Fruit fly (Drosophila melanogaster) whole organism, prepupa: ENCODE results near the gene CG9497.
A peak's percentile ranks its signal among the peaks of the same experiment; 100 is the strongest.

ENCODE experiments used
- CG10631 ChIP-seq: fragments of 200-800 bp; sonication (Bioruptor generic); optimal IDR thresholded peaks from 2 replicates; lab custom pipeline; 2016; ENCODE audit warnings: missing biosample characterization, missing genetic modification characterization
- CG15336 ChIP-seq: fragments of 200-800 bp; sonication (Bioruptor generic); IDR thresholded peaks from 2 replicates; pipeline ENCODE4 v1.3.6; 2022; ENCODE audit warnings: missing biosample characterization, missing genetic modification characterization
- CG1621 ChIP-seq: fragments of 200-800 bp; sonication (Bioruptor generic); optimal IDR thresholded peaks from 3 replicates; lab custom pipeline; 2018; ENCODE audit warnings: missing biosample characterization, mild to moderate bottlenecking, missing genetic modification characterization
- CG16779 ChIP-seq: fragments of 200-800 bp; sonication (Bioruptor generic); optimal IDR thresholded peaks from 3 replicates; lab custom pipeline; 2017; ENCODE audit warnings: missing biosample characterization, mild to moderate bottlenecking, missing genetic modification characterization
- CG31627 ChIP-seq: fragments of 200-800 bp; sonication (Bioruptor generic); optimal IDR thresholded peaks from 3 replicates; lab custom pipeline; 2016; ENCODE audit warnings: missing biosample characterization, missing genetic modification characterization
- CG32006 ChIP-seq: fragments of 200-800 bp; sonication (Bioruptor generic); optimal IDR thresholded peaks from 3 replicates; lab custom pipeline; 2017; ENCODE audit warnings: missing biosample characterization, mild to moderate bottlenecking, missing genetic modification characterization
- CG34406 ChIP-seq: fragments of 200-800 bp; sonication (Bioruptor generic); optimal IDR thresholded peaks from 3 replicates; lab custom pipeline; 2016; ENCODE audit warnings: missing biosample characterization, missing genetic modification characterization
- CG3919 ChIP-seq: fragments of 200-800 bp; sonication (Bioruptor generic); optimal IDR thresholded peaks from 3 replicates; lab custom pipeline; 2016; ENCODE audit warnings: missing biosample characterization, missing genetic modification characterization
- CG4318 ChIP-seq: fragments of 200-800 bp; sonication (Bioruptor generic); optimal IDR thresholded peaks from 3 replicates; lab custom pipeline; 2017; ENCODE audit warnings: missing biosample characterization, mild to moderate bottlenecking, missing genetic modification characterization
- CG6808 ChIP-seq: fragments of 200-800 bp; sonication (Bioruptor generic); optimal IDR thresholded peaks from 3 replicates; lab custom pipeline; 2017; ENCODE audit warnings: missing biosample characterization, missing genetic modification characterization, mild to moderate bottlenecking, moderate library complexity, missing genetic modification reagents
- CG6854 ChIP-seq: fragments of 200-800 bp; sonication (Bioruptor generic); optimal IDR thresholded peaks from 2 replicates; lab custom pipeline; 2017; ENCODE audit warnings: missing biosample characterization, mild to moderate bottlenecking, missing genetic modification characterization
- CG8119 ChIP-seq: fragments of 200-800 bp; sonication (Bioruptor generic); IDR thresholded peaks from 3 replicates; pipeline ENCODE4 v1.3.6; 2022; ENCODE audit warnings: missing biosample characterization, missing genetic modification characterization
- CG8319 ChIP-seq: fragments of 200-800 bp; sonication (Bioruptor generic); optimal IDR thresholded peaks from 3 replicates; lab custom pipeline; 2016; ENCODE audit warnings: missing biosample characterization, missing genetic modification characterization
- CG9139 ChIP-seq: fragments of 200-800 bp; sonication (Bioruptor generic); optimal IDR thresholded peaks from 3 replicates; lab custom pipeline; 2017; ENCODE audit warnings: missing biosample characterization, mild to moderate bottlenecking, missing genetic modification characterization
- Eip78C ChIP-seq: fragments of 200-800 bp; sonication (Bioruptor generic); peaks from one replicate; lab custom pipeline; 2016; ENCODE audit warnings: missing biosample characterization, missing genetic modification characterization
- Ets96B ChIP-seq: fragments of 200-800 bp; optimal IDR thresholded peaks from 2 replicates; lab custom pipeline; 2019; ENCODE audit warnings: missing biosample characterization, mild to moderate bottlenecking, missing genetic modification characterization, moderate library complexity
- Gug ChIP-seq: fragments of 200-800 bp; sonication (Bioruptor generic); IDR thresholded peaks from 2 replicates; pipeline ENCODE4 v1.3.6; 2022; ENCODE audit warnings: missing biosample characterization, missing genetic modification characterization
- Hr4 ChIP-seq: fragments of 200-800 bp; sonication (Bioruptor generic); optimal IDR thresholded peaks from 3 replicates; lab custom pipeline; 2016; ENCODE audit warnings: missing biosample characterization, missing genetic modification characterization
- OdsH ChIP-seq: fragments of 200-800 bp; sonication (Bioruptor generic); optimal IDR thresholded peaks from 3 replicates; lab custom pipeline; 2016; ENCODE audit warnings: missing biosample characterization, missing genetic modification characterization
- Smox ChIP-seq: fragments of 200-800 bp; sonication (Bioruptor generic); optimal IDR thresholded peaks from 3 replicates; lab custom pipeline; 2016; ENCODE audit warnings: missing biosample characterization, missing genetic modification characterization
- achi ChIP-seq: fragments of 200-800 bp; sonication (Bioruptor generic); optimal IDR thresholded peaks from 3 replicates; lab custom pipeline; 2016; ENCODE audit warnings: missing biosample characterization, missing genetic modification characterization
- acj6 ChIP-seq: fragments of 200-800 bp; sonication (Bioruptor generic); optimal IDR thresholded peaks from 3 replicates; lab custom pipeline; 2016; ENCODE audit warnings: missing biosample characterization, missing genetic modification characterization
- cyc ChIP-seq: fragments of 200-800 bp; sonication (Bioruptor generic); optimal IDR thresholded peaks from 3 replicates; lab custom pipeline; 2016; ENCODE audit warnings: missing biosample characterization, missing genetic modification characterization
- eg ChIP-seq: fragments of 200-800 bp; sonication (Bioruptor generic); IDR thresholded peaks from 3 replicates; pipeline ENCODE4 v1.3.6; 2022; ENCODE audit warnings: missing biosample characterization, missing genetic modification characterization
- esn ChIP-seq: fragments of 200-800 bp; sonication (Bioruptor generic); optimal IDR thresholded peaks from 2 replicates; lab custom pipeline; 2016; ENCODE audit warnings: missing biosample characterization, mild to moderate bottlenecking, missing genetic modification characterization, moderate library complexity
- fd59A ChIP-seq: fragments of 200-800 bp; sonication (Bioruptor generic); optimal IDR thresholded peaks from 2 replicates; lab custom pipeline; 2017; ENCODE audit warnings: missing biosample characterization, mild to moderate bottlenecking, missing genetic modification characterization, missing genetic modification reagents
- fd85E ChIP-seq: fragments of 200-800 bp; sonication (Bioruptor generic); optimal IDR thresholded peaks from 3 replicates; lab custom pipeline; 2016; ENCODE audit warnings: missing biosample characterization, missing genetic modification characterization
- fkh ChIP-seq: fragments of 200-800 bp; sonication (Bioruptor generic); optimal IDR thresholded peaks from 3 replicates; lab custom pipeline; 2017; ENCODE audit warnings: missing biosample characterization, mild to moderate bottlenecking, missing genetic modification characterization, moderate library complexity
- net ChIP-seq: fragments of 200-800 bp; sonication (Bioruptor generic); optimal IDR thresholded peaks from 3 replicates; lab custom pipeline; 2016; ENCODE audit warnings: missing biosample characterization, missing genetic modification characterization
- pdm3 ChIP-seq: fragments of 200-800 bp; sonication (Bioruptor generic); optimal IDR thresholded peaks from 3 replicates; lab custom pipeline; 2016; ENCODE audit warnings: missing biosample characterization, missing genetic modification characterization
- ss ChIP-seq, 2 experiments: fragments of 200-800 bp; sonication (Bioruptor generic); optimal IDR thresholded peaks; 2 replicates in 1 of 2; 3 replicates in 1 of 2; lab custom pipeline; 2017 to 2018; ENCODE audit warnings: mild to moderate bottlenecking in 2 of 2, missing biosample characterization in 2 of 2, missing genetic modification characterization in 2 of 2, moderate library complexity in 1 of 2
- svp ChIP-seq: fragments of 200-800 bp; sonication (Bioruptor generic); peaks from one replicate; lab custom pipeline; 2016; ENCODE audit warnings: missing biosample characterization, missing genetic modification characterization
- topi ChIP-seq: fragments of 200-800 bp; sonication (Bioruptor generic); optimal IDR thresholded peaks from 3 replicates; lab custom pipeline; 2016; ENCODE audit warnings: missing biosample characterization, missing genetic modification characterization
- vri ChIP-seq: fragments of 200-800 bp; sonication (Bioruptor generic); optimal IDR thresholded peaks from 3 replicates; lab custom pipeline; 2016; ENCODE audit warnings: missing biosample characterization, mild to moderate bottlenecking, missing genetic modification characterization

CG9497 gene

DNA sequence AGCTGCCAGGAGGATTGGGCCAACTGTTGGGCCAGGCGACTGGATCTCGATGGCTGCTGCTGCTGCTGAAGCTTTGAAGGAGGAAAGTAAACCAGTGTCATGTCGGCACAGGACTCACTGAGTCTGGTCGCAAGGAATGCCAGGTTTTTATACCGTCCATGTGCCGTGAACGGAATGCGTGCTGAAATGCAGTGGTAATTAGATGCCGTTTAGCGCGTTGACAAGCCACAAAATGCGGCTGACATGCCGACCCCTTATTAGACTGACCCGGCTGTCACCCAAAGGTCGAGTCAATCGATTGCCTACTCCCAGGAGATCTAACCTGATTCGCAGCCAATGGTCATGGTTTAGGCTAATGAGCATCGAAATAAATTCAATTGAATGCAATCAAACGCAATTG lies 6.0 kb upstream of the CG9497 start, which contains the start of gene ppk7:
Gene ppk7 (minus strand): TSS at position 101 of the 400 bp plus-strand sequence.
- TF ChIP-seq fkh (GFP tag; lab: Kevin White, UChicago) (no peak), CG6854 (no peak), CG9139 (GFP tag; lab: Kevin White, UChicago) (no peak), pdm3 (GFP tag; lab: Kevin White, UChicago) (no peak), fd59A (no peak), CG31627 (GFP tag; lab: Kevin White, UChicago) (no peak), CG10631 (GFP tag; lab: Kevin White, UChicago) (no peak), ss (GFP tag; optimal IDR thresholded peaks at IDR 0.05; lab: Kevin White, UChicago) (no peak), topi (no peak), Smox (GFP tag; lab: Kevin White, UChicago) (no peak)

DNA sequence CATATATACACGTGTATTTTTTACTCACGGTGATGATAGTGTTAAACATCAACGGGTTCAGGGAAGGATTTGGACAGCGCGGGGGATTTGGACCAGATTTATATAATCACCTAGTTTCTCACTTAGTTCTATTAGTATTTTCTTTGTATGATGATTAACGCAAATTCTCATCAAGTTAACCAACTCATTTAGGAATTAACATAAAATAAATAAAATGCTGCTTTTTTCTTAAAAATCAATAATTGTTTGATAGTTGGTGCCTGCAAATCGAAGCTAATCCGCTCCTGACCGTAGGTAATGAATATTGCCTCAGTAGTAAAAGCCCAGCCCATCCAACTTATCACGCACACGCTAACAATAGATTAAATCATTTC lies 3.6 kb upstream of the CG9497 start:
- TF ChIP-seq CG8319 (no peak), achi (GFP tag; lab: Kevin White, UChicago) (no peak), esn (GFP tag; lab: Kevin White, UChicago) (no peak), Ets96B (tag; lab: Kevin White, UChicago) (peak; percentile 8), svp (GFP tag; lab: Kevin White, UChicago) (peak; percentile 62), OdsH (GFP tag; lab: Kevin White, UChicago) (peak; percentile 14), CG3919 (GFP tag; lab: Kevin White, UChicago) (no peak), pdm3 (GFP tag; lab: Kevin White, UChicago) (no peak), net (GFP tag; lab: Kevin White, UChicago) (no peak), CG31627 (GFP tag; lab: Kevin White, UChicago) (no peak), CG1621 (tag; lab: Kevin White, UChicago) (no peak), CG32006 (GFP tag; lab: Kevin White, UChicago) (no peak), Hr4 (GFP tag; lab: Kevin White, UChicago) (peak; percentile 62), CG10631 (GFP tag; lab: Kevin White, UChicago) (peak; percentile 3), acj6 (GFP tag; lab: Kevin White, UChicago) (no peak), CG4318 (GFP tag; lab: Kevin White, UChicago) (no peak), fkh (GFP tag; lab: Kevin White, UChicago) (peak; percentile 68), fd85E (GFP tag; lab: Kevin White, UChicago) (no peak), Gug (GFP tag; lab: Robert Waterston, UW) (no peak), ss (GFP tag; optimal IDR thresholded peaks at IDR 0.05; lab: Kevin White, UChicago) (no peak), CG34406 (GFP tag; lab: Kevin White, UChicago) (no peak), CG16779 (tag; lab: Kevin White, UChicago) (no peak), CG15336 (no peak), cyc (GFP tag; lab: Kevin White, UChicago) (no peak), eg (GFP tag; lab: Robert Waterston, UW) (peak; percentile 63; the same call in 2 of the 3 replicates), Eip78C (GFP tag; lab: Kevin White, UChicago) (peak; percentile 33), CG8119 (GFP tag; lab: Robert Waterston, UW) (no peak), vri (GFP tag; lab: Kevin White, UChicago) (no peak)

DNA sequence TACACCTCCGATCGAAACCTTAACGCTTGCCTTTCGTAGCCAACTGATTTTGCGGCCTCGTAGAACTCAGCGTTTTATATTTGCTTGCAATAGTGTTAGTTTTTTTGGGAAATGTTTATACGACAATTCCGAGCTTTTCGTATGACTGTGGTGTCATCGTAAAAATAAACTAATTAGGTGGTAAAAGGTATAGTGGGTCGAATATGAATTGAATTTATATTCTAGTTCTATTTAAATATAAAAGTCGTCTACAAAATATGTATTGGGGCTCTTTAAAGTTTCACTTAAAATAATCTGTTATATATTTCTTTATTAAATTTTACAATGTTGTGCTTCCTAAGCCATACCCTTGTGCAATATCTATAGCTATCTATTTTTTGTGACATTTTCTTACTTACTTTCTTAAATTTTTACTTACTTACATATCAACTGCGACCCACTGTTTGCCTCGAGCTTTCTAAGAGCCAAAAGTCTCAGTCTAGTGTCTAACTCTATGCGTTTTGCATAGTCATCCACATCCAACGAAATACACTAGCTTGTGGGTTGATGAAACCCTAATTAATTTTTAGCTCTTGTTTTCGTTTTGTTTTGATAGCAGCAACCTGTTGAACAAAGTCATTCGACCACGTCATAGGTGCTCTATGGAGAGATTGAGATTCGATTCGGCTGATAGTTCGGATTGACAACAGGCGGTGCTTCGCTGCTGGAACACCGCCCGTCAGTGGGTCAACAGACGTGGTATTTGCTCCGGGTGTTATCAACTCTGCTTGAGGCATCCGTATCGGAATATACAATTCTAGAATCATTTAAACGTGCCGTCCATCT lies 3.0 kb upstream of the CG9497 start, which contains the start of gene CG9498:
Gene CG9498 (minus strand): TSS at position 51 of the 825 bp plus-strand sequence.
- TF ChIP-seq fkh (GFP tag; lab: Kevin White, UChicago) (peak; percentile 32), eg (GFP tag; lab: Robert Waterston, UW) (peak; percentile 10; the same call in 1 of the 3 replicates), CG6808 (GFP tag; lab: Kevin White, UChicago) (no peak)
- TF ChIP-seq, all 60 proteins: peak for 2
